Fruit fly (Drosophila melanogaster) whole organism, embryonic: ENCODE measurements around the gene ato.

ENCODE experiments used
- Atf3 ChIP-seq: fragments of 200-800 bp; sonication (Bioruptor generic); optimal IDR thresholded peaks from 3 replicates; lab custom pipeline; 2016; ENCODE audit warnings: missing biosample characterization, missing genetic modification characterization
- Blimp-1 ChIP-seq: fragments of 200-800 bp; sonication (Bioruptor generic); optimal IDR thresholded peaks from 3 replicates; lab custom pipeline; 2018; ENCODE audit warnings: missing biosample characterization, missing genetic modification characterization, mild to moderate bottlenecking, moderate library complexity, missing genetic modification reagents
- CG12219 ChIP-seq: fragments of 200-800 bp; sonication (Bioruptor generic); optimal IDR thresholded peaks from 3 replicates; lab custom pipeline; 2018; ENCODE audit warnings: missing biosample characterization, mild to moderate bottlenecking, missing genetic modification characterization
- CG12236 ChIP-seq: fragments of 200-800 bp; sonication (Bioruptor generic); optimal IDR thresholded peaks from 2 replicates; lab custom pipeline; 2016; ENCODE audit warnings: missing biosample characterization, missing genetic modification characterization
- CG12659 ChIP-seq: fragments of 200-800 bp; sonication (Bioruptor generic); optimal IDR thresholded peaks from 3 replicates; lab custom pipeline; 2017; ENCODE audit warnings: mild to moderate bottlenecking, missing biosample characterization, missing genetic modification reagents, missing genetic modification characterization
- CG13287 ChIP-seq: fragments of 200-800 bp; sonication (Bioruptor generic); IDR thresholded peaks from 2 replicates; pipeline ENCODE4 v1.3.6; 2022; ENCODE audit warnings: missing biosample characterization, missing genetic modification characterization; ENCODE audit not compliant: partially characterized antibody
- CG13775 ChIP-seq: fragments of 200-800 bp; sonication (Bioruptor generic); optimal IDR thresholded peaks from 3 replicates; lab custom pipeline; 2017; ENCODE audit warnings: missing biosample characterization, mild to moderate bottlenecking, missing genetic modification characterization
- CG15269 ChIP-seq: fragments of 200-800 bp; sonication (Bioruptor generic); optimal IDR thresholded peaks from 2 replicates; lab custom pipeline; 2018; ENCODE audit warnings: missing biosample characterization, mild to moderate bottlenecking, missing genetic modification characterization, moderate library complexity
- CG1603 ChIP-seq: fragments of 200-800 bp; sonication (Bioruptor generic); optimal IDR thresholded peaks from 2 replicates; lab custom pipeline; 2019; ENCODE audit warnings: missing biosample characterization, mild to moderate bottlenecking, missing genetic modification characterization, moderate library complexity
- CG18764 ChIP-seq: fragments of 200-800 bp; sonication (Bioruptor generic); optimal IDR thresholded peaks from 3 replicates; lab custom pipeline; 2016; ENCODE audit warnings: missing biosample characterization, missing genetic modification characterization
- CG4404 ChIP-seq: fragments of 200-800 bp; sonication (Bioruptor generic); IDR thresholded peaks from 2 replicates; pipeline ENCODE4 v1.3.6; 2022; ENCODE audit warnings: missing biosample characterization, missing genetic modification characterization
- CG6272 ChIP-seq: fragments of 200-800 bp; sonication (Bioruptor generic); IDR thresholded peaks from 2 replicates; pipeline ENCODE4 v1.3.6; 2022; ENCODE audit warnings: missing biosample characterization, missing genetic modification characterization
- CG7372 ChIP-seq: fragments of 200-800 bp; sonication (Bioruptor generic); IDR thresholded peaks from 2 replicates; pipeline ENCODE4 v1.3.6; 2022; ENCODE audit warnings: missing biosample characterization, missing genetic modification characterization
- CG7556 ChIP-seq: fragments of 200-800 bp; sonication (Bioruptor generic); optimal IDR thresholded peaks from 2 replicates; lab custom pipeline; 2017; ENCODE audit warnings: missing biosample characterization, mild to moderate bottlenecking, missing genetic modification characterization
- D ChIP-seq, 2 experiments: fragments of 200-800 bp in 1 of 2; fragments of >200 bp in 1 of 2; sonication (Bioruptor generic) in 1 of 2; optimal IDR thresholded peaks; 2 replicates in 1 of 2; 3 replicates in 1 of 2; lab custom pipeline; 2017; ENCODE audit warnings: mild to moderate bottlenecking in 1 of 2, missing biosample characterization in 1 of 2, missing genetic modification characterization in 1 of 2, missing genetic modification reagents in 1 of 2
- Dbx ChIP-seq: fragments of 200-800 bp; sonication (Bioruptor generic); IDR thresholded peaks from 3 replicates; pipeline ENCODE4 v1.3.6; 2022; ENCODE audit warnings: missing biosample characterization, missing genetic modification characterization
- E2f1 ChIP-seq: fragments of 200-800 bp; sonication (Bioruptor generic); IDR thresholded peaks from 2 replicates; pipeline ENCODE4 v1.3.6; 2022; ENCODE audit warnings: missing biosample characterization, missing genetic modification characterization
- H2.0 ChIP-seq: fragments of 200-800 bp; sonication (Bioruptor generic); IDR thresholded peaks from 2 replicates; pipeline ENCODE4 v1.3.6; 2022; ENCODE audit warnings: missing biosample characterization, missing genetic modification characterization
- HLH3B ChIP-seq: fragments of 200-800 bp; sonication (Bioruptor generic); IDR thresholded peaks from 2 replicates; pipeline ENCODE4 v1.3.6; 2022; ENCODE audit warnings: missing biosample characterization, missing genetic modification characterization
- Hr51 ChIP-seq, 2 experiments: fragments of 200-800 bp; sonication (Bioruptor generic); optimal IDR thresholded peaks; 2 replicates in 1 of 2; 3 replicates in 1 of 2; lab custom pipeline; 2016 to 2018; ENCODE audit warnings: missing biosample characterization in 2 of 2, missing genetic modification characterization in 2 of 2, mild to moderate bottlenecking in 1 of 2, moderate library complexity in 1 of 2
- MESR4 ChIP-seq: fragments of 200-800 bp; sonication (Bioruptor generic); optimal IDR thresholded peaks from 2 replicates; lab custom pipeline; 2018; ENCODE audit warnings: missing biosample characterization, mild to moderate bottlenecking, missing genetic modification characterization, moderate library complexity
- Mes4 ChIP-seq: fragments of 200-800 bp; sonication (Bioruptor generic); optimal IDR thresholded peaks from 2 replicates; lab custom pipeline; 2016; ENCODE audit warnings: missing biosample characterization, missing genetic modification characterization
- NFAT ChIP-seq: fragments of 200-800 bp; sonication (Bioruptor generic); IDR thresholded peaks from 2 replicates; pipeline ENCODE4 v1.3.6; 2022; ENCODE audit warnings: missing biosample characterization, missing genetic modification characterization
- NK7.1 ChIP-seq: fragments of 200-800 bp; sonication (Bioruptor generic); optimal IDR thresholded peaks from 3 replicates; lab custom pipeline; 2016; ENCODE audit warnings: missing biosample characterization, missing genetic modification characterization
- Oli ChIP-seq: fragments of 200-800 bp; sonication (Bioruptor generic); optimal IDR thresholded peaks from 2 replicates; lab custom pipeline; 2018; ENCODE audit warnings: missing biosample characterization, mild to moderate bottlenecking, missing genetic modification characterization, moderate library complexity
- Scr ChIP-seq: fragments of 200-800 bp; sonication (Bioruptor generic); IDR thresholded peaks from 2 replicates; pipeline ENCODE4 v1.3.6; 2022; ENCODE audit warnings: missing biosample characterization, missing genetic modification characterization; ENCODE audit not compliant: partially characterized antibody
- Sry-δ ChIP-seq: fragments of 200-800 bp; sonication (Bioruptor generic); optimal IDR thresholded peaks from 2 replicates; lab custom pipeline; 2016; ENCODE audit warnings: missing biosample characterization, missing genetic modification characterization
- Taf1 ChIP-seq: fragments of 200-800 bp; sonication (Bioruptor generic); IDR thresholded peaks from 2 replicates; pipeline ENCODE4 v1.3.6; 2022; ENCODE audit warnings: missing biosample characterization, missing genetic modification characterization
- ato ChIP-seq: fragments of 200-800 bp; sonication (Bioruptor generic); IDR thresholded peaks from 2 replicates; pipeline ENCODE4 v1.3.6; 2022; ENCODE audit warnings: missing biosample characterization, missing genetic modification characterization; ENCODE audit not compliant: partially characterized antibody
- crol ChIP-seq: fragments of 200-800 bp; sonication (Bioruptor generic); IDR thresholded peaks from 2 replicates; pipeline ENCODE4 v1.3.6; 2022; ENCODE audit warnings: missing biosample characterization, missing genetic modification characterization
- cwo ChIP-seq: fragments of 200-800 bp; sonication (Bioruptor generic); optimal IDR thresholded peaks from 3 replicates; lab custom pipeline; 2017; ENCODE audit warnings: missing biosample characterization, missing genetic modification characterization, mild to moderate bottlenecking, moderate library complexity, missing genetic modification reagents
- da ChIP-seq: fragments of 200-800 bp; sonication (Bioruptor generic); optimal IDR thresholded peaks from 2 replicates; lab custom pipeline; 2016; ENCODE audit warnings: missing biosample characterization, missing genetic modification characterization
- dan ChIP-seq: fragments of 200-800 bp; sonication (Bioruptor generic); IDR thresholded peaks from 2 replicates; pipeline ENCODE4 v1.3.6; 2022; ENCODE audit warnings: missing biosample characterization, missing genetic modification characterization
- dimm ChIP-seq: fragments of 200-800 bp; sonication (Bioruptor generic); IDR thresholded peaks from 2 replicates; pipeline ENCODE4 v1.3.6; 2022; ENCODE audit warnings: missing biosample characterization, missing genetic modification characterization
- emc ChIP-seq: fragments of 200-800 bp; sonication (Bioruptor generic); optimal IDR thresholded peaks from 2 replicates; lab custom pipeline; 2016; ENCODE audit warnings: missing biosample characterization, missing genetic modification characterization
- fd102C ChIP-seq: fragments of 200-800 bp; sonication (Bioruptor generic); optimal IDR thresholded peaks from 2 replicates; lab custom pipeline; 2018; ENCODE audit warnings: missing biosample characterization, mild to moderate bottlenecking, missing genetic modification characterization, moderate library complexity
- fu2 ChIP-seq: fragments of 200-800 bp; sonication (Bioruptor generic); optimal IDR thresholded peaks from 2 replicates; lab custom pipeline; 2016; ENCODE audit warnings: missing biosample characterization, missing genetic modification characterization
- gcm ChIP-seq: fragments of 200-800 bp; sonication (Bioruptor generic); optimal IDR thresholded peaks from 2 replicates; lab custom pipeline; 2019; ENCODE audit warnings: missing biosample characterization, mild to moderate bottlenecking, missing genetic modification characterization, moderate library complexity
- kah ChIP-seq: fragments of 200-800 bp; sonication (Bioruptor generic); optimal IDR thresholded peaks from 2 replicates; lab custom pipeline; 2018; ENCODE audit warnings: missing biosample characterization, mild to moderate bottlenecking, missing genetic modification characterization
- ken ChIP-seq: fragments of 200-800 bp; sonication (Bioruptor generic); IDR thresholded peaks from 3 replicates; pipeline ENCODE4 v1.3.6; 2022; ENCODE audit warnings: missing biosample characterization, missing genetic modification characterization
- kni ChIP-seq: fragments of 200-800 bp; sonication (Bioruptor generic); optimal IDR thresholded peaks from 3 replicates; lab custom pipeline; 2017; ENCODE audit warnings: mild to moderate bottlenecking, missing biosample characterization, missing genetic modification reagents, missing genetic modification characterization
- nom ChIP-seq: fragments of 200-800 bp; sonication (Bioruptor generic); optimal IDR thresholded peaks from 2 replicates; lab custom pipeline; 2017; ENCODE audit warnings: missing biosample characterization, missing genetic modification characterization, mild to moderate bottlenecking, moderate library complexity, missing genetic modification reagents
- p53 ChIP-seq: fragments of 200-800 bp; sonication (Bioruptor generic); optimal IDR thresholded peaks from 2 replicates; lab custom pipeline; 2016; ENCODE audit warnings: missing biosample characterization, missing genetic modification characterization
- prd ChIP-seq, 3 experiments: fragments of >200 bp in 2 of 3; fragments of 200-800 bp in 1 of 3; sonication (Bioruptor generic) in 1 of 3; optimal IDR thresholded peaks in 2 of 3; IDR thresholded peaks in 1 of 3; 2 replicates in 2 of 3; 3 replicates in 1 of 3; pipeline versions ENCODE4 v1.3.6 to Lab custom; 2017 to 2022; ENCODE audit warnings: missing biosample characterization in 1 of 3, missing genetic modification characterization in 1 of 3
- sd ChIP-seq: fragments of 200-800 bp; sonication (Bioruptor generic); optimal IDR thresholded peaks from 3 replicates; lab custom pipeline; 2018; ENCODE audit warnings: missing biosample characterization, mild to moderate bottlenecking, missing genetic modification characterization, moderate library complexity
- slp2 ChIP-seq: fragments of 200-800 bp; sonication (Bioruptor generic); optimal IDR thresholded peaks from 2 replicates; lab custom pipeline; 2016; ENCODE audit warnings: missing biosample characterization, missing genetic modification characterization
- sna ChIP-seq: fragments of 200-800 bp; sonication (Bioruptor generic); IDR thresholded peaks from 2 replicates; pipeline ENCODE4 v1.3.6; 2022; ENCODE audit warnings: missing biosample characterization, missing genetic modification characterization; ENCODE audit not compliant: partially characterized antibody
- tap ChIP-seq: fragments of 200-800 bp; optimal IDR thresholded peaks from 3 replicates; lab custom pipeline; 2019; ENCODE audit warnings: missing biosample characterization, mild to moderate bottlenecking, missing genetic modification characterization, moderate library complexity
- trh ChIP-seq: fragments of 200-800 bp; sonication (Bioruptor generic); optimal IDR thresholded peaks from 2 replicates; lab custom pipeline; 2016; ENCODE audit warnings: missing biosample characterization, missing genetic modification characterization
- tup ChIP-seq: fragments of 200-800 bp; sonication (Bioruptor generic); optimal IDR thresholded peaks from 2 replicates; lab custom pipeline; 2016; ENCODE audit warnings: missing biosample characterization, mild to moderate bottlenecking, missing genetic modification characterization, moderate library complexity

ato gene

DNA sequence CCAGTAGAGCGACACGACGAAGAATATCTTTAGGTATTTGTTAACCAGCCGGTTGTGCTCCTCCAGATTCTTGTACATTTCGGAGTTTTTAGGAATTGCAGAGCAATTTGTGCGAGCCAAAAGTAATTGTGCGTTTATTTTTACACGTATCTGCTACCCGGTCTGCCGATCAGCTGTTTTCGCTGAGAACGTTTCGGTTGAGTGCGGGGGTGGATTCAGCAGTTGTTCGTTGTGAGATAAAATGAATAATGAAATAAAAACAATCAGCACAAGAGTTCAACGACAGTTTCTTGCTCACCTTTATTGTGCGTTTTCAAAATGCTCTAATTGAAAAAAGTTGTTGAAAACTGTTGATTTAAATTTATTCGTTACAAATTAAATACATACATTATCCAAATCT is 26.0 kb downstream of the ato start, which contains the start of gene nac (continued):
- TF ChIP-seq NFAT (peak; percentile 37), kah (GFP tag; lab: Kevin White, UChicago) (no peak), sna (GFP tag; lab: Robert Waterston, UW) (0 out of 2 replicates have a peak, but pooled peaks have one; percentile 16), cwo (GFP tag; lab: Kevin White, UChicago) (no peak), CG13287 (GFP tag; lab: Robert Waterston, UW) (peak; percentile 35), fu2 (GFP tag; lab: Kevin White, UChicago) (no peak), trh (GFP tag; lab: Kevin White, UChicago) (no peak), CG18764 (GFP tag; lab: Kevin White, UChicago) (no peak), prd (optimal IDR thresholded peaks at IDR 0.05; lab: Kevin White, UChicago) (no peak), prd (GFP tag; IDR thresholded peaks at IDR 0.05; lab: Robert Waterston, UW) (no peak), ken (no peak), Hr51 (GFP tag; optimal IDR thresholded peaks at IDR 0.05; lab: Kevin White, UChicago) (no peak), CG7372 (GFP tag; lab: Robert Waterston, UW) (no peak), E2f1 (GFP tag; lab: Robert Waterston, UW) (no peak), Mes4 (GFP tag; lab: Kevin White, UChicago) (no peak), CG15269 (no peak), CG6272 (no peak), Atf3 (no peak), Blimp-1 (GFP tag; lab: Kevin White, UChicago) (no peak), H2.0 (no peak), emc (GFP tag; lab: Kevin White, UChicago) (no peak), CG12236 (GFP tag; lab: Kevin White, UChicago) (no peak), Dbx (0 out of 3 replicates have a peak, but pooled peaks have one; percentile 36), dimm (GFP tag; lab: Robert Waterston, UW) (no peak), Oli (tag; lab: Kevin White, UChicago) (no peak), sd (tag; lab: Kevin White, UChicago) (no peak), tup (no peak), kni (GFP tag; lab: Kevin White, UChicago) (no peak), D (optimal IDR thresholded peaks at IDR 0.05; lab: Kevin White, UChicago) (no peak), D (GFP tag; optimal IDR thresholded peaks at IDR 0.05; lab: Kevin White, UChicago) (no peak), tap (tag; lab: Kevin White, UChicago) (no peak), CG7556 (GFP tag; lab: Kevin White, UChicago) (no peak), p53 (GFP tag; lab: Kevin White, UChicago) (no peak), CG12659 (GFP tag; lab: Kevin White, UChicago) (no peak), ato (GFP tag; lab: Robert Waterston, UW) (no peak), slp2 (GFP tag; lab: Kevin White, UChicago) (no peak), CG1603 (tag; lab: Kevin White, UChicago) (peak; percentile 9), HLH3B (GFP tag; lab: Robert Waterston, UW) (peak; percentile 19; the same call in 1 of the 2 replicates), NK7.1 (GFP tag; lab: Kevin White, UChicago) (no peak), Scr (GFP tag; lab: Robert Waterston, UW) (no peak), Taf1 (GFP tag; lab: Robert Waterston, UW) (no peak), nom (peak; percentile 6), dan (GFP tag; lab: Robert Waterston, UW) (no peak), CG13775 (no peak), MESR4 (GFP tag; lab: Kevin White, UChicago) (peak; percentile 41), CG4404 (GFP tag; lab: Robert Waterston, UW) (no peak), fd102C (GFP tag; lab: Kevin White, UChicago) (no peak), Sry-δ (GFP tag; lab: Kevin White, UChicago) (no peak), crol (GFP tag; lab: Robert Waterston, UW) (no peak), CG12219 (GFP tag; lab: Kevin White, UChicago) (no peak), gcm (GFP tag; lab: Kevin White, UChicago) (no peak), da (GFP tag; lab: Kevin White, UChicago) (no peak)
